Worm (Caenorhabditis elegans) whole organism, mixed stage, embryonic: ENCODE data around the gene gpd-2.

Source experiments
- M03D4.4 ChIP-seq: sonication (generic microtip); optimal IDR thresholded peaks from 2 replicates; lab custom pipeline; 2017; ENCODE audit warnings: mild to moderate bottlenecking, missing genetic modification characterization, missing compliant biosample characterization
- bed-3 ChIP-seq: fragments of 200-800 bp; sonication (Bioruptor generic); optimal IDR thresholded peaks from 3 replicates; lab custom pipeline; 2018; ENCODE audit warnings: mild to moderate bottlenecking, missing genetic modification characterization, moderate library complexity, missing compliant biosample characterization
- blmp-1 ChIP-seq: fragments of 150-350 bp; optimal IDR thresholded peaks from 2 replicates; lab custom pipeline; 2014; ENCODE audit warnings: missing biosample characterization, missing genetic modification characterization
- ceh-39 ChIP-seq: fragments of 150-350 bp; optimal IDR thresholded peaks from 2 replicates; lab custom pipeline; 2014; ENCODE audit warnings: missing biosample characterization, missing genetic modification characterization
- ceh-43 ChIP-seq: fragments of 200-800 bp; sonication (Bioruptor generic); optimal IDR thresholded peaks from 2 replicates; lab custom pipeline; 2018; ENCODE audit warnings: mild to moderate bottlenecking, missing genetic modification characterization, moderate library complexity, missing compliant biosample characterization
- ceh-83 ChIP-seq: fragments of 200-800 bp; sonication (Bioruptor generic); optimal IDR thresholded peaks from 2 replicates; lab custom pipeline; 2018; ENCODE audit warnings: mild to moderate bottlenecking, missing genetic modification characterization, missing compliant biosample characterization
- ces-1 ChIP-seq: fragments of 150-350 bp; optimal IDR thresholded peaks from 2 replicates; lab custom pipeline; 2014; ENCODE audit warnings: missing biosample characterization, missing genetic modification reagents, missing genetic modification characterization
- cnd-1 ChIP-seq: fragments of 200-800 bp; sonication (Bioruptor generic); optimal IDR thresholded peaks from 2 replicates; lab custom pipeline; 2018; ENCODE audit warnings: mild to moderate bottlenecking, missing genetic modification characterization, missing compliant biosample characterization
- drap-1 ChIP-seq: fragments of 200-800 bp; sonication (Bioruptor generic); optimal IDR thresholded peaks from 3 replicates; lab custom pipeline; 2018; ENCODE audit warnings: mild to moderate bottlenecking, missing genetic modification characterization, missing compliant biosample characterization
- elt-1 ChIP-seq: sonication (generic microtip); optimal IDR thresholded peaks from 2 replicates; lab custom pipeline; 2017; ENCODE audit warnings: missing genetic modification characterization, mild to moderate bottlenecking, missing compliant biosample characterization, antibody characterized with exemption, moderate library complexity, borderline replicate concordance; ENCODE audit not compliant: insufficient read depth
- elt-3 ChIP-seq: fragments of 150-350 bp; optimal IDR thresholded peaks from 2 replicates; lab custom pipeline; 2014; ENCODE audit warnings: missing biosample characterization, missing genetic modification characterization
- flh-1 ChIP-seq: fragments of 200-800 bp; sonication (Bioruptor generic); optimal IDR thresholded peaks from 2 replicates; lab custom pipeline; 2018; ENCODE audit warnings: mild to moderate bottlenecking, missing genetic modification characterization, moderate library complexity, missing compliant biosample characterization
- ham-2 ChIP-seq: fragments of 200-800 bp; sonication (Bioruptor generic); optimal IDR thresholded peaks from 2 replicates; lab custom pipeline; 2018; ENCODE audit warnings: mild to moderate bottlenecking, missing genetic modification characterization, missing compliant biosample characterization
- hlh-1 ChIP-seq: fragments of 150-350 bp; optimal IDR thresholded peaks from 2 replicates; lab custom pipeline; 2014; ENCODE audit warnings: missing biosample characterization, missing genetic modification reagents, missing genetic modification characterization
- lin-13 ChIP-seq: fragments of 150-350 bp; optimal IDR thresholded peaks from 2 replicates; lab custom pipeline; 2014; ENCODE audit warnings: missing biosample characterization, missing genetic modification characterization
- lin-32 ChIP-seq: fragments of 200-800 bp; sonication (Bioruptor generic); optimal IDR thresholded peaks from 2 replicates; lab custom pipeline; 2018; ENCODE audit warnings: mild to moderate bottlenecking, missing genetic modification characterization, missing compliant biosample characterization
- lsy-2 ChIP-seq: fragments of 150-350 bp; optimal IDR thresholded peaks from 2 replicates; lab custom pipeline; 2014; ENCODE audit warnings: missing biosample characterization, missing genetic modification characterization
- mab-5 ChIP-seq: fragments of 150-350 bp; optimal IDR thresholded peaks from 2 replicates; lab custom pipeline; 2014; ENCODE audit warnings: missing biosample characterization, missing genetic modification characterization
- mep-1 ChIP-seq: fragments of 150-350 bp; optimal IDR thresholded peaks from 2 replicates; lab custom pipeline; 2017; ENCODE audit warnings: missing biosample characterization, missing genetic modification reagents, missing genetic modification characterization, inconsistent platforms
- mls-2 ChIP-seq: sonication (generic microtip); optimal IDR thresholded peaks from 2 replicates; lab custom pipeline; 2016; ENCODE audit warnings: mild to moderate bottlenecking, missing genetic modification characterization, moderate library complexity, missing compliant biosample characterization
- nhr-12 ChIP-seq: fragments of 150-350 bp; optimal IDR thresholded peaks from 2 replicates; lab custom pipeline; 2014; ENCODE audit warnings: missing biosample characterization, missing genetic modification characterization
- nhr-2 ChIP-seq: fragments of 150-350 bp; optimal IDR thresholded peaks from 2 replicates; lab custom pipeline; 2014; ENCODE audit warnings: missing biosample characterization, missing genetic modification characterization
- nhr-237 ChIP-seq: fragments of 150-350 bp; optimal IDR thresholded peaks from 2 replicates; lab custom pipeline; 2014; ENCODE audit warnings: missing biosample characterization, missing genetic modification characterization
- nhr-28 ChIP-seq: fragments of 150-350 bp; optimal IDR thresholded peaks from 2 replicates; lab custom pipeline; 2014; ENCODE audit warnings: missing biosample characterization, missing genetic modification characterization
- nhr-76 ChIP-seq: sonication (generic microtip); optimal IDR thresholded peaks from 2 replicates; lab custom pipeline; 2017; ENCODE audit warnings: missing biosample characterization, missing genetic modification characterization
- pha-4 ChIP-seq: fragments of 150-350 bp; optimal IDR thresholded peaks from 2 replicates; lab custom pipeline; 2018; ENCODE audit warnings: missing biosample characterization, missing genetic modification reagents, missing genetic modification characterization
- sem-2 ChIP-seq: fragments of 200-800 bp; sonication (Bioruptor generic); optimal IDR thresholded peaks from 2 replicates; lab custom pipeline; 2018; ENCODE audit warnings: mild to moderate bottlenecking, missing genetic modification characterization, missing compliant biosample characterization
- snpc-4 ChIP-seq: fragments of 150-350 bp; optimal IDR thresholded peaks from 2 replicates; lab custom pipeline; 2014; ENCODE audit warnings: missing biosample characterization, missing genetic modification characterization
- sptf-1 ChIP-seq: sonication (generic microtip); optimal IDR thresholded peaks from 2 replicates; lab custom pipeline; 2017; ENCODE audit warnings: mild to moderate bottlenecking, missing genetic modification characterization, moderate library complexity, missing compliant biosample characterization
- tbx-8 ChIP-seq: fragments of 200-800 bp; sonication (Bioruptor generic); optimal IDR thresholded peaks from 2 replicates; lab custom pipeline; 2018; ENCODE audit warnings: mild to moderate bottlenecking, missing genetic modification characterization, moderate library complexity, missing compliant biosample characterization
- unc-120 ChIP-seq: sonication (generic microtip); optimal IDR thresholded peaks from 2 replicates; lab custom pipeline; 2017; ENCODE audit warnings: missing genetic modification characterization, missing compliant biosample characterization; ENCODE audit not compliant: poor library complexity, severe bottlenecking
- unc-39 ChIP-seq: fragments of 150-350 bp; optimal IDR thresholded peaks from 2 replicates; lab custom pipeline; 2014; ENCODE audit warnings: missing biosample characterization, missing genetic modification characterization
- unc-62 ChIP-seq: fragments of 150-350 bp; optimal IDR thresholded peaks from 2 replicates; lab custom pipeline; 2014; ENCODE audit warnings: missing biosample characterization, missing genetic modification reagents, missing genetic modification characterization
- zip-8 ChIP-seq: fragments of 150-350 bp; optimal IDR thresholded peaks from 2 replicates; lab custom pipeline; 2014; ENCODE audit warnings: missing biosample characterization, missing genetic modification characterization
- ztf-11 ChIP-seq: fragments of 150-350 bp; optimal IDR thresholded peaks from 2 replicates; lab custom pipeline; 2014; ENCODE audit warnings: missing biosample characterization, missing genetic modification characterization

Gene gpd-2

ce11 chrX:3089894-3090414 is 24.5 kb downstream of the gpd-2 start:
- TF ChIP-seq hlh-1 (tag; lab: Kevin White, UChicago): peak; percentile 41
- no peak for TF ChIP-seq mab-5 (tag; lab: Kevin White, UChicago)
- peak; percentile 21 for TF ChIP-seq unc-62 (GFP tag; lab: Kevin White, UChicago)
- no peak for TF ChIP-seq blmp-1 (tag; lab: Kevin White, UChicago)
- TF ChIP-seq ceh-43 (GFP tag; lab: Kevin White, UChicago): no peak
- no peak for TF ChIP-seq lin-13 (tag; lab: Kevin White, UChicago)
- TF ChIP-seq ztf-11 (tag; lab: Kevin White, UChicago): no peak
- TF ChIP-seq sem-2 (GFP tag; lab: Kevin White, UChicago): no peak
- no peak for TF ChIP-seq ceh-83
- TF ChIP-seq nhr-2 (tag; lab: Kevin White, UChicago): peak; percentile 19
- peak; percentile 59 for TF ChIP-seq unc-120 (tag; lab: Kevin White, UChicago)
- TF ChIP-seq bed-3: no peak
- TF ChIP-seq snpc-4 (tag; lab: Kevin White, UChicago): no peak
- no peak for TF ChIP-seq nhr-12 (tag; lab: Kevin White, UChicago)
- TF ChIP-seq cnd-1 (tag; lab: Kevin White, UChicago): no peak
- no peak for TF ChIP-seq lin-32 (GFP tag; lab: Kevin White, UChicago)
- TF ChIP-seq pha-4 (tag; lab: Kevin White, UChicago): no peak
- TF ChIP-seq lsy-2: no peak
- TF ChIP-seq unc-39: no peak
- TF ChIP-seq sptf-1 (tag; lab: Kevin White, UChicago): no peak
- TF ChIP-seq nhr-28 (tag; lab: Kevin White, UChicago): no peak
- TF ChIP-seq tbx-8 (GFP tag; lab: Kevin White, UChicago): no peak
- TF ChIP-seq ham-2 (GFP tag; lab: Kevin White, UChicago): no peak
- no peak for TF ChIP-seq zip-8 (tag; lab: Kevin White, UChicago)
- TF ChIP-seq nhr-76: no peak
- no peak for TF ChIP-seq elt-3 (tag; lab: Kevin White, UChicago)
- TF ChIP-seq M03D4.4: no peak
- no peak for TF ChIP-seq mep-1
- no peak for TF ChIP-seq nhr-237 (tag; lab: Kevin White, UChicago)
- no peak for TF ChIP-seq ceh-39 (tag; lab: Kevin White, UChicago)
- TF ChIP-seq elt-1 (tag; lab: Kevin White, UChicago): no peak
- TF ChIP-seq mls-2 (tag; lab: Kevin White, UChicago): no peak
- TF ChIP-seq flh-1 (GFP tag; lab: Kevin White, UChicago): no peak
- TF ChIP-seq drap-1 (GFP tag; lab: Kevin White, UChicago): no peak
- TF ChIP-seq, all 35 proteins: peak for 4

ce11 chrX:3089423-3089822 is 25.1 kb downstream of the gpd-2 start, which contains the start of gene pccb-1:
TSS of gene pccb-1 (plus strand) at chrX:3089549.
- TF ChIP-seq zip-8 (tag; lab: Kevin White, UChicago) (no peak), hlh-1 (tag; lab: Kevin White, UChicago) (peak; percentile 35)
- TF ChIP-seq, all 35 proteins: peak for 1

ce11 chrX:3087647-3088046 is 26.8 kb downstream of the gpd-2 start:
- no peak for TF ChIP-seq drap-1 (GFP tag; lab: Kevin White, UChicago)
- no peak for TF ChIP-seq ztf-11 (tag; lab: Kevin White, UChicago)
- TF ChIP-seq cnd-1 (tag; lab: Kevin White, UChicago): no peak
- TF ChIP-seq mep-1: no peak
- TF ChIP-seq flh-1 (GFP tag; lab: Kevin White, UChicago): no peak
- TF ChIP-seq snpc-4 (tag; lab: Kevin White, UChicago): no peak
- no peak for TF ChIP-seq ceh-83
- no peak for TF ChIP-seq pha-4 (tag; lab: Kevin White, UChicago)
- no peak for TF ChIP-seq sptf-1 (tag; lab: Kevin White, UChicago)
- TF ChIP-seq tbx-8 (GFP tag; lab: Kevin White, UChicago): no peak
- no peak for TF ChIP-seq ceh-39 (tag; lab: Kevin White, UChicago)
- no peak for TF ChIP-seq ces-1 (GFP tag; lab: Kevin White, UChicago)
- TF ChIP-seq nhr-76: no peak
